Fruit fly (Drosophila melanogaster): ENCODE data around the gene FASN1.

Gene FASN1

DNA sequence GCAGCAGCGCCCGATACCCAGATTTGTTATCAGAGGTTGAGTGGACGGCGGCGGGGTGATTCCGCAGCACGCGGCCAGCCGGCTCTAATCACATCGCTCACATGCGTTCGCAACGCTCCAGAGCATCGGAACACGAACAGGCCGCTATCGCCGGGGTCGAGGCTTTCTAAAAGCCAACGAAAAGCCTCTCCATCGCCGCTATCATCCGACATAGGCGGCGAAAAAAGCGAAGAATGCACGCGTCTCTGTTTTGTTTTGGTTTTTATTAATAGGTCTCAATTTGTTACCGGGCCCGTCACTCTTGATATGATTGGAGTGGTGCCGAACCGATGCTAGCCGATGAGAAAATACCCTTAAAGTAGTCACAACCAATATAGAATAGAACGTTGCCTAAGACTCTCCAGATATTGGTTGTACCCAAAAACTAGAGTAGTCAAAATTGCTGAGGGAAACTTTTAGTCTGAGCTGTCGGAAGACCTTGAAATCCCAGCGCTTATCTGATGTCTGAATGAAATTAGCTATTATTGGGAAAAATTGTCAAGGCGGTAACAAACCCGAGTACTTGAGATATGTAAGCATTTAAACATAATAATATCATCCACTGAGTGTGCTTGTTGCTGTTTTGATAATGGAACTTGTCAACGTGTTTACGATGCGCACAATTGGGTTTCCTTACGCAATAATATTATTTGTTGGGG lies 14.3 kb upstream of the FASN1 start, which contains the start of gene CG17261:
Gene CG17261 (plus strand): TSS at position 634 of the 698 bp plus-strand sequence.
- TF ChIP-seq CG8478 (optimal IDR thresholded peaks at IDR 0.05), result no peak
- TF ChIP-seq EcR (GFP tag; optimal IDR thresholded peaks at IDR 0.05), result no peak
- no peak for TF ChIP-seq pan (optimal IDR thresholded peaks at IDR 0.05)
- TF ChIP-seq psq (optimal IDR thresholded peaks at IDR 0.05), result no peak
- TF ChIP-seq Dll (optimal IDR thresholded peaks at IDR 0.05), result no peak
- TF ChIP-seq usp (GFP tag; optimal IDR thresholded peaks at IDR 0.05), result no peak

- TF ChIP-seq usp (GFP tag; optimal IDR thresholded peaks at IDR 0.05) (no peak), CG8478 (optimal IDR thresholded peaks at IDR 0.05) (no peak), psq (optimal IDR thresholded peaks at IDR 0.05) (no peak), EcR (GFP tag; optimal IDR thresholded peaks at IDR 0.05) (no peak), Dll (optimal IDR thresholded peaks at IDR 0.05) (no peak), pan (optimal IDR thresholded peaks at IDR 0.05) (no peak)
Observed at dm6 chr2L:3043647-3044046, 12.8 kb upstream of the FASN1 start, which contains the start of gene FASN2. FASN2 (plus strand) TSS chr2L:3043947.

- TF ChIP-seq CG8478 (optimal IDR thresholded peaks at IDR 0.05) (no peak), pan (optimal IDR thresholded peaks at IDR 0.05) (no peak), usp (GFP tag; optimal IDR thresholded peaks at IDR 0.05) (no peak), EcR (GFP tag; optimal IDR thresholded peaks at IDR 0.05) (no peak), psq (optimal IDR thresholded peaks at IDR 0.05) (no peak), Dll (optimal IDR thresholded peaks at IDR 0.05) (no peak)
Observed at dm6 chr2L:3044660-3045504, 11.5 kb upstream of the FASN1 start.

dm6 chr2L:3055710-3056447 lies 519 bp upstream of the FASN1 start:
- no peak for TF ChIP-seq Dll (optimal IDR thresholded peaks at IDR 0.05)
- no peak for TF ChIP-seq EcR (GFP tag; optimal IDR thresholded peaks at IDR 0.05)
- no peak for TF ChIP-seq psq (optimal IDR thresholded peaks at IDR 0.05)
- no peak for TF ChIP-seq usp (GFP tag; optimal IDR thresholded peaks at IDR 0.05)
- TF ChIP-seq CG8478 (optimal IDR thresholded peaks at IDR 0.05), result no peak
- TF ChIP-seq pan (optimal IDR thresholded peaks at IDR 0.05), result no peak

dm6 chr2L:3057951-3058771 lies 1.8 kb downstream of the FASN1 start:
- no peak for TF ChIP-seq pan (optimal IDR thresholded peaks at IDR 0.05)
- no peak for TF ChIP-seq CG8478 (optimal IDR thresholded peaks at IDR 0.05)
- no peak for TF ChIP-seq EcR (GFP tag; optimal IDR thresholded peaks at IDR 0.05)
- no peak for TF ChIP-seq Dll (optimal IDR thresholded peaks at IDR 0.05)
- TF ChIP-seq psq (optimal IDR thresholded peaks at IDR 0.05), result no peak
- TF ChIP-seq usp (GFP tag; optimal IDR thresholded peaks at IDR 0.05), result no peak

DNA sequence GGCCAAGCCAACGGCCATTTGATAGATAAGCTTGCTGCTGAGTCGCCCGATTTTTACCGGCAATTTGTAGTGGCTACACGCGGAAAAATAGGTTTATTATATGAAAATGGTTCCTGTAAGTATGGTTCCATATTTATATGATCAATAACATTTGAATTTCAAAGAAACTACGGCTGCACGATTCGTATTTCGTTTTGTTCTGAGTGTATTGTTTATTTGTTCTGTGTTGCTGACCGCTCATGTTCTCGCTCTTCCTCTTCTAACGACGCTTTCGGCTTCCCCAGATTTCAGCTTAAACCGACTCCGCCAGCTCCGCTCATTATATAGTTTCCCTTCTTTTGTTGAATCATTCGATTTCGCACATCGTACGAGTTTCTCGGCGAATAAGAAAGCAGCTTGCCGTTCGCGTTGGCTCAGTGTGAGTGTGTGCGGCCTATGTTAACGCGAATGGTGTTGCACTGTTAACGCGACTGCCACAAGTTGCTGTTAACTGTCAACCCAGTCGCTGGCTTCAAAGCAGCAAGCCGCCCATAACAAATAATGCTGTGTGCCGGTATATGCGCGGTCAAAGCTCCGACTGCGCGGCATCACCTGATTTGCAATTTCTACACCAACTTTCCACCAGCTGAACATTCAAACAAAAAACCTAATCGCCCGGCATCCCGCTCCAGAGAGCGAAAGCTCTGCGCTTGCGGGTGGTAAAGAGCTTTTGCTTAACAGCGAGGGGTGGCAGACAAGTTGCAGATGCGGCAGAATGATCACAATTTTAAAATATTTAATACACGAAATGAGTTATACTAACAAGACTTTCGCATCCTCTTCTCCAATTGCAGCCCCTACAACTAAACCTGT lies 2.6 kb downstream of the FASN1 start:
- no peak for TF ChIP-seq psq (optimal IDR thresholded peaks at IDR 0.05)
- no peak for TF ChIP-seq pan (optimal IDR thresholded peaks at IDR 0.05)
- TF ChIP-seq usp (GFP tag; optimal IDR thresholded peaks at IDR 0.05), result no peak
- TF ChIP-seq EcR (GFP tag; optimal IDR thresholded peaks at IDR 0.05), result no peak
- no peak for TF ChIP-seq Dll (optimal IDR thresholded peaks at IDR 0.05)
- TF ChIP-seq CG8478 (optimal IDR thresholded peaks at IDR 0.05), result no peak

DNA sequence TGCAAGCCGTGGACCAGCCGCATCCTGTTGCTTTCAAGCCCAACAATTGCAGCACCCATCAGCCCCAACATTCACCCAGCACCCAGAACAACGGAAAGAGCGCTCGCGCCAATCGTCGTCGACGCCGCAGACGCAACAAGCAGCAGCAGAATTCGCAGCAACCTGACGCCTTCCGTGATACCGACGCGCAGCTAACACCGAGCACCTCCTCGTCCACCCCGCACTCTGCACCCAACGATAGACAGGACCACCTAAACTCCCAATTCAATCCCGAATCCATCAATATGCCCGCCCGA lies 3.2 kb downstream of the FASN1 start:
- TF ChIP-seq CG8478 (optimal IDR thresholded peaks at IDR 0.05), result no peak
- no peak for TF ChIP-seq EcR (GFP tag; optimal IDR thresholded peaks at IDR 0.05)
- TF ChIP-seq pan (optimal IDR thresholded peaks at IDR 0.05), result no peak
- no peak for TF ChIP-seq Dll (optimal IDR thresholded peaks at IDR 0.05)
- TF ChIP-seq usp (GFP tag; optimal IDR thresholded peaks at IDR 0.05), result no peak
- no peak for TF ChIP-seq psq (optimal IDR thresholded peaks at IDR 0.05)

dm6 chr2L:3078741-3079140 lies 22.3 kb downstream of the FASN1 start:
- TF ChIP-seq Dll (optimal IDR thresholded peaks at IDR 0.05) (no peak), CG8478 (optimal IDR thresholded peaks at IDR 0.05) (no peak), psq (optimal IDR thresholded peaks at IDR 0.05) (no peak), EcR (GFP tag; optimal IDR thresholded peaks at IDR 0.05) (no peak), usp (GFP tag; optimal IDR thresholded peaks at IDR 0.05) (no peak), pan (optimal IDR thresholded peaks at IDR 0.05) (no peak)

dm6 chr2L:3082895-3083294 lies 26.5 kb downstream of the FASN1 start:
- TF ChIP-seq CG8478 (optimal IDR thresholded peaks at IDR 0.05), result no peak
- TF ChIP-seq Dll (optimal IDR thresholded peaks at IDR 0.05), result no peak
- TF ChIP-seq EcR (GFP tag; optimal IDR thresholded peaks at IDR 0.05), result no peak
- TF ChIP-seq pan (optimal IDR thresholded peaks at IDR 0.05), result no peak
- no peak for TF ChIP-seq psq (optimal IDR thresholded peaks at IDR 0.05)
- no peak for TF ChIP-seq usp (GFP tag; optimal IDR thresholded peaks at IDR 0.05)

DNA sequence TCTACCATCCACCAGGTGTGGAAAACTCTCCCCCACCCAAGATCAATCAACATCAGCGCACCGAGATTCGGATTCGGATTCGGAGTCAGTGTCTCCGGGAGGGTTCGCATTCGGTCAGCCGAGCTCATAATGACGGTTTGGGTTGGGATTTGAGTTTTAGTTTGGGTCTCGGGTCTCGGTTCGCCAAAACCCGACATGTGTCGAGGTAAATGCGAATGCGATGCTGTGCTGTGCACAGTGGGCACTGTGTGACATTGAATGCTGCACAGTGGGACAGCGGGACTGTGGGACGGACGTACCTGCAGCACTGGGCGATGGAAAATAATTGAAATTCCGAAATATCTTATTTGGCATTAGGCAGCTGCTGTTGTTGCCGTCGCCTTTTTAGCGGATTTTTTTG lies 27.1 kb downstream of the FASN1 start:
- TF ChIP-seq pan (optimal IDR thresholded peaks at IDR 0.05), result no peak
- no peak for TF ChIP-seq Dll (optimal IDR thresholded peaks at IDR 0.05)
- no peak for TF ChIP-seq psq (optimal IDR thresholded peaks at IDR 0.05)
- TF ChIP-seq CG8478 (optimal IDR thresholded peaks at IDR 0.05), result no peak
- TF ChIP-seq usp (GFP tag; optimal IDR thresholded peaks at IDR 0.05), result no peak
- TF ChIP-seq EcR (GFP tag; optimal IDR thresholded peaks at IDR 0.05), result no peak

All from whole organism.